Worm (Caenorhabditis elegans): ENCODE results near the gene hadb-1.

hadb-1 gene

ce11 chrIII:8639188-8639795 is 49.0 kb downstream of the hadb-1 start, which contains the start of gene fip-1:
Gene fip-1 (plus strand): TSS chrIII:8639745.
- no peak for TF ChIP-seq unc-62 (GFP tag; optimal IDR thresholded peaks at IDR 0.05)

- TF ChIP-seq unc-62 (GFP tag; optimal IDR thresholded peaks at IDR 0.05): no peak
Measured at ce11 chrIII:8636803-8637202, 51.5 kb downstream of the hadb-1 start.
